Fruit fly (Drosophila melanogaster) whole organism, adult: ENCODE results near the gene P5cr-2.

Experiments used
- CG11617 ChIP-seq: fragments of 200-800 bp; sonication (Bioruptor generic); optimal IDR thresholded peaks from 2 replicates; lab custom pipeline; 2017; ENCODE audit warnings: mild to moderate bottlenecking, missing biosample characterization, missing genetic modification reagents, missing genetic modification characterization
- CG12768 ChIP-seq: fragments of 200-800 bp; sonication (Bioruptor generic); optimal IDR thresholded peaks from 2 replicates; lab custom pipeline; 2017; ENCODE audit warnings: missing biosample characterization, missing genetic modification characterization, mild to moderate bottlenecking, moderate library complexity, missing genetic modification reagents
- CG33017 ChIP-seq: fragments of 200-800 bp; sonication (Bioruptor generic); optimal IDR thresholded peaks from 2 replicates; lab custom pipeline; 2018; ENCODE audit warnings: missing biosample characterization, mild to moderate bottlenecking, missing genetic modification characterization, moderate library complexity
- CG7101 ChIP-seq: fragments of 200-800 bp; sonication (Bioruptor generic); optimal IDR thresholded peaks from 2 replicates; lab custom pipeline; 2018; ENCODE audit warnings: missing biosample characterization, mild to moderate bottlenecking, missing genetic modification characterization, moderate library complexity
- kay ChIP-seq: fragments of 200-800 bp; sonication (Bioruptor generic); peaks from one replicate; lab custom pipeline; 2016; ENCODE audit warnings: missing biosample characterization, missing genetic modification characterization, borderline replicate concordance
- toe ChIP-seq: fragments of 200-800 bp; sonication (Bioruptor generic); optimal IDR thresholded peaks from 2 replicates; lab custom pipeline; 2016; ENCODE audit warnings: missing biosample characterization, missing genetic modification characterization

- TF ChIP-seq CG12768 (GFP tag; lab: Kevin White, UChicago): no peak
- TF ChIP-seq CG7101 (tag; lab: Kevin White, UChicago): no peak
- no peak for TF ChIP-seq CG11617 (GFP tag; lab: Kevin White, UChicago)
- TF ChIP-seq toe (GFP tag; lab: Kevin White, UChicago): no peak
- no peak for TF ChIP-seq CG33017 (tag; lab: Kevin White, UChicago)
- no peak for TF ChIP-seq kay (GFP tag; lab: Kevin White, UChicago)
Measured at dm6 chr3R:17549985-17550384, 15.4 kb downstream of the P5cr-2 start.
